Worm (Caenorhabditis elegans) whole organism, young adult: ENCODE measurements around the gene clc-4.
A peak's percentile ranks its signal among the peaks of the same experiment; 100 is the strongest.

Experiments used
- B0035.1 ChIP-seq: sonication (generic microtip); optimal IDR thresholded peaks from 2 replicates; lab custom pipeline; 2016; ENCODE audit warnings: missing genetic modification characterization, mild to moderate bottlenecking, missing compliant biosample characterization, missing genotype, missing genetic modification reagents
- B0336.3 ChIP-seq: fragments of 200-800 bp; sonication (Bioruptor generic); IDR thresholded peaks from 2 replicates; pipeline ENCODE4 v1.3.6; 2022; ENCODE audit warnings: missing genetic modification characterization, missing compliant biosample characterization
- C06A6.2 ChIP-seq: fragments of 200-800 bp; sonication (Bioruptor generic); conservative IDR thresholded peaks from 2 replicates; pipeline ENCODE4 v1.3.6; 2022; ENCODE audit warnings: missing genetic modification characterization, missing compliant biosample characterization
- F39B2.1 ChIP-seq: fragments of 200-800 bp; sonication (Bioruptor generic); IDR thresholded peaks from 2 replicates; pipeline ENCODE4 v1.3.6; 2022; ENCODE audit warnings: missing genetic modification reagents, missing genetic modification characterization, missing compliant biosample characterization
- F49E8.2 ChIP-seq: sonication (generic microtip); optimal IDR thresholded peaks from 3 replicates; lab custom pipeline; 2017; ENCODE audit warnings: missing genetic modification characterization, mild to moderate bottlenecking, missing compliant biosample characterization, antibody characterized with exemption, moderate library complexity; ENCODE audit not compliant: insufficient read depth
- F55B11.4 ChIP-seq: sonication (generic microtip); optimal IDR thresholded peaks from 2 replicates; lab custom pipeline; 2016; ENCODE audit warnings: missing compliant biosample characterization, missing genetic modification characterization, borderline replicate concordance; ENCODE audit not compliant: insufficient read depth
- F57C9.4 ChIP-seq: sonication (generic microtip); optimal IDR thresholded peaks from 2 replicates; lab custom pipeline; 2017; ENCODE audit warnings: mild to moderate bottlenecking, missing genetic modification characterization, missing compliant biosample characterization
- Y53F4B.3 ChIP-seq: fragments of 200-800 bp; sonication (Bioruptor generic); IDR thresholded peaks from 2 replicates; pipeline ENCODE4 v1.3.6; 2022; ENCODE audit warnings: missing genetic modification reagents, missing genetic modification characterization, missing compliant biosample characterization
- Y67H2A.10 ChIP-seq: fragments of 200-800 bp; sonication (Bioruptor generic); conservative IDR thresholded peaks from 2 replicates; pipeline ENCODE4 v1.3.6; 2022; ENCODE audit warnings: missing genetic modification reagents, missing genetic modification characterization, missing compliant biosample characterization
- ZK185.1 ChIP-seq: sonication (generic microtip); optimal IDR thresholded peaks from 2 replicates; lab custom pipeline; 2016; ENCODE audit warnings: mild to moderate bottlenecking, missing genetic modification characterization, missing compliant biosample characterization; ENCODE audit not compliant: poor library complexity, severe bottlenecking
- ama-1 ChIP-seq, 3 experiments: fragments of 150-350 bp in 1 of 3; sonication (generic microtip) in 2 of 3; optimal IDR thresholded peaks; 2 replicates each; lab custom pipeline; 2014 to 2018; ENCODE audit warnings: missing biosample characterization in 2 of 3, missing genetic modification characterization in 2 of 3, missing genetic modification reagents in 2 of 3
- aptf-2 ChIP-seq: fragments of 200-800 bp; sonication (Bioruptor generic); conservative IDR thresholded peaks from 2 replicates; pipeline ENCODE4 v1.3.6; 2022; ENCODE audit warnings: missing genetic modification reagents, missing genetic modification characterization, missing compliant biosample characterization
- attf-3 ChIP-seq: fragments of 200-800 bp; sonication (Bioruptor generic); conservative IDR thresholded peaks from 2 replicates; pipeline ENCODE4 v1.3.6; 2022; ENCODE audit warnings: missing genetic modification reagents, missing genetic modification characterization, missing compliant biosample characterization
- bed-1 ChIP-seq: fragments of 200-800 bp; sonication (Bioruptor generic); IDR thresholded peaks from 2 replicates; pipeline ENCODE4 v1.3.6; 2022; ENCODE audit warnings: missing genetic modification reagents, missing genetic modification characterization, missing compliant biosample characterization
- cebp-2 ChIP-seq: fragments of 200-800 bp; sonication (Bioruptor generic); IDR thresholded peaks from 2 replicates; pipeline ENCODE4 v1.3.6; 2022; ENCODE audit warnings: missing genetic modification characterization, missing compliant biosample characterization
- ceh-58 ChIP-seq: fragments of 200-800 bp; sonication (Bioruptor generic); IDR thresholded peaks from 2 replicates; pipeline ENCODE4 v1.3.6; 2022; ENCODE audit warnings: missing genetic modification characterization, missing compliant biosample characterization
- chd-7 ChIP-seq: sonication (generic microtip); optimal IDR thresholded peaks from 2 replicates; lab custom pipeline; 2016; ENCODE audit warnings: mild to moderate bottlenecking, missing genetic modification characterization, moderate library complexity, missing compliant biosample characterization
- die-1 ChIP-seq: sonication (generic microtip); optimal IDR thresholded peaks from 2 replicates; lab custom pipeline; 2016; ENCODE audit warnings: missing genotype, mild to moderate bottlenecking, missing genetic modification characterization, missing compliant biosample characterization
- dox-1 ChIP-seq: fragments of 200-800 bp; sonication (Bioruptor generic); IDR thresholded peaks from 2 replicates; pipeline ENCODE4 v1.3.6; 2022; ENCODE audit warnings: missing genetic modification reagents, missing genetic modification characterization, missing compliant biosample characterization
- egrh-3 ChIP-seq: fragments of 200-800 bp; sonication (Bioruptor generic); IDR thresholded peaks from 2 replicates; pipeline ENCODE4 v1.3.6; 2022; ENCODE audit warnings: missing genetic modification reagents, missing genetic modification characterization, missing compliant biosample characterization
- gei-17 ChIP-seq: fragments of 200-800 bp; sonication (Bioruptor generic); optimal IDR thresholded peaks from 2 replicates; lab custom pipeline; 2018; ENCODE audit warnings: mild to moderate bottlenecking, missing genetic modification characterization, missing compliant biosample characterization
- him-1 ChIP-seq: sonication (generic microtip); optimal IDR thresholded peaks from 2 replicates; lab custom pipeline; 2016; ENCODE audit warnings: missing genotype, missing genetic modification reagents, missing genetic modification characterization, missing compliant biosample characterization
- hlh-12 ChIP-seq: sonication (generic microtip); optimal IDR thresholded peaks from 2 replicates; lab custom pipeline; 2016; ENCODE audit warnings: missing genetic modification characterization, missing compliant biosample characterization
- hlh-26 ChIP-seq: fragments of 200-800 bp; sonication (Bioruptor generic); conservative IDR thresholded peaks from 2 replicates; pipeline ENCODE4 v1.3.6; 2022; ENCODE audit warnings: missing genetic modification reagents, missing genetic modification characterization, missing compliant biosample characterization
- hsf-1 ChIP-seq: fragments of 200-800 bp; sonication (Bioruptor generic); IDR thresholded peaks from 2 replicates; pipeline ENCODE4 v1.3.6; 2022; ENCODE audit warnings: missing genetic modification reagents, missing genetic modification characterization, missing compliant biosample characterization
- let-607 ChIP-seq, 2 experiments: fragments of 200-800 bp in 1 of 2; sonication (Bioruptor generic) in 1 of 2; sonication (generic microtip) in 1 of 2; optimal IDR thresholded peaks; 2 replicates each; lab custom pipeline; 2016 to 2018; ENCODE audit warnings: mild to moderate bottlenecking in 2 of 2, missing compliant biosample characterization in 2 of 2, missing genetic modification characterization in 2 of 2, moderate library complexity in 2 of 2, missing genotype in 1 of 2
- lin-26 ChIP-seq: fragments of 200-800 bp; sonication (Bioruptor generic); IDR thresholded peaks from 2 replicates; pipeline ENCODE4 v1.3.6; 2022; ENCODE audit warnings: missing genetic modification reagents, missing genetic modification characterization, missing compliant biosample characterization
- lin-40 ChIP-seq: sonication (generic microtip); optimal IDR thresholded peaks from 2 replicates; lab custom pipeline; 2016; ENCODE audit warnings: missing genetic modification characterization, mild to moderate bottlenecking, missing compliant biosample characterization, missing genotype, missing genetic modification reagents
- mcd-1 ChIP-seq: fragments of 200-800 bp; sonication (Bioruptor generic); IDR thresholded peaks from 2 replicates; pipeline ENCODE4 v1.3.6; 2022; ENCODE audit warnings: missing genetic modification reagents, missing genetic modification characterization, missing compliant biosample characterization
- nhr-80 ChIP-seq: sonication (generic microtip); optimal IDR thresholded peaks from 2 replicates; lab custom pipeline; 2016; ENCODE audit warnings: missing genetic modification characterization, missing compliant biosample characterization
- nhr-90 ChIP-seq: sonication (generic microtip); optimal IDR thresholded peaks from 2 replicates; lab custom pipeline; 2016; ENCODE audit warnings: missing genotype, mild to moderate bottlenecking, missing genetic modification characterization, missing compliant biosample characterization
- pbrm-1 ChIP-seq: fragments of 200-800 bp; sonication (Bioruptor generic); IDR thresholded peaks from 2 replicates; pipeline ENCODE4 v1.3.6; 2022; ENCODE audit warnings: missing genetic modification reagents, missing genetic modification characterization, missing compliant biosample characterization
- snpc-4 ChIP-seq, 5 experiments: fragments of 150-350 bp in 1 of 5; sonication (generic microtip) in 4 of 5; optimal IDR thresholded peaks; 2 replicates each; lab custom pipeline; 2014 to 2018; ENCODE audit warnings: missing genetic modification characterization in 5 of 5, missing biosample characterization in 3 of 5, antibody characterized with exemption in 2 of 5, mild to moderate bottlenecking in 2 of 5, missing compliant biosample characterization in 2 of 5, missing genotype in 2 of 5, moderate library complexity in 2 of 5, missing genetic modification reagents in 1 of 5
- tbp1 ChIP-seq: fragments of 200-800 bp; sonication (Bioruptor generic); optimal IDR thresholded peaks from 2 replicates; lab custom pipeline; 2018; ENCODE audit warnings: mild to moderate bottlenecking, missing genetic modification characterization, missing compliant biosample characterization
- zfh-2 ChIP-seq: fragments of 200-800 bp; sonication (Bioruptor generic); conservative IDR thresholded peaks from 2 replicates; pipeline ENCODE4 v1.3.6; 2022; ENCODE audit warnings: missing genetic modification reagents, missing genetic modification characterization, missing compliant biosample characterization
- zim-3 ChIP-seq: sonication (generic microtip); optimal IDR thresholded peaks from 2 replicates; lab custom pipeline; 2017; ENCODE audit warnings: mild to moderate bottlenecking, missing genetic modification characterization, moderate library complexity, missing compliant biosample characterization
- ztf-18 ChIP-seq: sonication (generic microtip); optimal IDR thresholded peaks from 2 replicates; lab custom pipeline; 2016; ENCODE audit warnings: missing genotype, mild to moderate bottlenecking, missing genetic modification characterization, missing compliant biosample characterization
- ztf-25 ChIP-seq: fragments of 200-800 bp; sonication (Bioruptor generic); IDR thresholded peaks from 2 replicates; pipeline ENCODE4 v1.3.6; 2022; ENCODE audit warnings: missing genetic modification reagents, missing genetic modification characterization, missing compliant biosample characterization

clc-4 gene

ce11 chrX:10768289-10769153 is 15.2 kb downstream of the clc-4 start:
- TF ChIP-seq him-1 (tag; lab: Kevin White, UChicago) (no peak), attf-3 (GFP tag; lab: Robert Waterston, UW) (no peak), lin-40 (tag; lab: Kevin White, UChicago) (peak; percentile 4), lin-26 (0 out of 2 replicates have a peak, but pooled peaks have one; percentile 14), snpc-4 (GFP tag; optimal IDR thresholded peaks at IDR 0.05; lab: Kevin White, UChicago) (peak; percentile 47), snpc-4 (tag; optimal IDR thresholded peaks at IDR 0.05; lab: Kevin White, UChicago) (peak; percentile 49 to 75 (median 70)), F57C9.4 (tag; lab: Kevin White, UChicago) (no peak), ztf-25 (no peak), Y53F4B.3 (GFP tag; lab: Robert Waterston, UW) (no peak), ZK185.1 (tag; lab: Kevin White, UChicago) (peak; percentile 48), zfh-2 (GFP tag; lab: Robert Waterston, UW) (peak; percentile 53), bed-1 (GFP tag; lab: Robert Waterston, UW) (no peak), pbrm-1 (0 out of 2 replicates have a peak, but pooled peaks have one; percentile 10), ztf-18 (no peak), egrh-3 (GFP tag; lab: Robert Waterston, UW) (peak; percentile 28; the same call in 1 of the 2 replicates), F49E8.2 (tag; lab: Kevin White, UChicago) (no peak), hlh-12 (tag; lab: Kevin White, UChicago) (no peak), nhr-90 (no peak), die-1 (tag; lab: Kevin White, UChicago) (no peak), cebp-2 (no peak), F55B11.4 (no peak), C06A6.2 (GFP tag; lab: Robert Waterston, UW) (no peak), aptf-2 (GFP tag; lab: Robert Waterston, UW) (no peak), tbp1 (GFP tag; lab: Kevin White, UChicago) (no peak), chd-7 (tag; lab: Kevin White, UChicago) (no peak), B0336.3 (no peak), ama-1 (optimal IDR thresholded peaks at IDR 0.05; lab: Kevin White, UChicago) (no peak), ama-1 (GFP tag; optimal IDR thresholded peaks at IDR 0.05; lab: Kevin White, UChicago) (peak in 1 of 2 experiments; percentile 18), B0035.1 (no peak), nhr-80 (tag; lab: Kevin White, UChicago) (no peak), hsf-1 (GFP tag; lab: Robert Waterston, UW) (no peak), hlh-26 (GFP tag; lab: Robert Waterston, UW) (no peak), Y67H2A.10 (GFP tag; lab: Robert Waterston, UW) (no peak), gei-17 (GFP tag; lab: Kevin White, UChicago) (no peak), F39B2.1 (GFP tag; lab: Robert Waterston, UW) (no peak), let-607 (tag; optimal IDR thresholded peaks at IDR 0.05; lab: Kevin White, UChicago) (no peak), dox-1 (GFP tag; lab: Robert Waterston, UW) (no peak), zim-3 (tag; lab: Kevin White, UChicago) (no peak), ceh-58 (GFP tag; lab: Robert Waterston, UW) (no peak), mcd-1 (GFP tag; lab: Robert Waterston, UW) (0 out of 2 replicates have a peak, but pooled peaks have one; percentile 11)
